Worm (Caenorhabditis elegans) whole organism, L4 larva: ENCODE measurements around the gene mcm-5.
A peak's percentile ranks its signal among the peaks of the same experiment; 100 is the strongest.

ENCODE experiments used
- D1046.2 ChIP-seq: fragments of 200-800 bp; sonication (Bioruptor generic); IDR thresholded peaks from 2 replicates; pipeline ENCODE4 v1.3.6; 2022; ENCODE audit warnings: missing genetic modification characterization, missing compliant biosample characterization
- F49E8.2 ChIP-seq: sonication (generic microtip); optimal IDR thresholded peaks from 2 replicates; lab custom pipeline; 2016; ENCODE audit warnings: missing compliant biosample characterization, mild to moderate bottlenecking, missing genetic modification characterization, borderline replicate concordance
- T20F7.1 ChIP-seq: fragments of 200-800 bp; sonication (Bioruptor generic); optimal IDR thresholded peaks from 2 replicates; lab custom pipeline; 2018; ENCODE audit warnings: mild to moderate bottlenecking, missing genetic modification characterization, missing compliant biosample characterization
- T26A8.4 ChIP-seq: fragments of 200-800 bp; sonication (Bioruptor generic); IDR thresholded peaks from 2 replicates; pipeline ENCODE4 v1.3.6; 2022; ENCODE audit warnings: missing genetic modification characterization, missing compliant biosample characterization
- Y48G9A.11 ChIP-seq: fragments of 200-800 bp; sonication (Bioruptor generic); IDR thresholded peaks from 2 replicates; pipeline ENCODE4 v1.3.6; 2022; ENCODE audit warnings: missing genetic modification reagents, missing genetic modification characterization, missing compliant biosample characterization
- Y5F2A.4 ChIP-seq: fragments of 200-800 bp; sonication (Bioruptor generic); optimal IDR thresholded peaks from 2 replicates; lab custom pipeline; 2018; ENCODE audit warnings: mild to moderate bottlenecking, missing genetic modification characterization, missing compliant biosample characterization
- ZK546.5 ChIP-seq, 2 experiments: sonication (generic microtip); optimal IDR thresholded peaks; 2 replicates each; lab custom pipeline; 2017; ENCODE audit warnings: missing biosample characterization in 2 of 2, missing genetic modification characterization in 2 of 2
- aha-1 ChIP-seq: fragments of 150-350 bp; peaks from one replicate; lab custom pipeline; 2014; ENCODE audit warnings: missing biosample characterization, missing genetic modification characterization
- ceh-20 ChIP-seq: fragments of 200-800 bp; sonication (Bioruptor generic); IDR thresholded peaks from 2 replicates; pipeline ENCODE4 v1.3.6; 2022; ENCODE audit warnings: missing genetic modification reagents, missing genetic modification characterization, missing compliant biosample characterization
- ceh-28 ChIP-seq: fragments of 150-350 bp; optimal IDR thresholded peaks from 2 replicates; lab custom pipeline; 2014; ENCODE audit warnings: missing biosample characterization, missing genetic modification reagents, missing genetic modification characterization
- ceh-44 ChIP-seq: fragments of 200-800 bp; sonication (Bioruptor generic); IDR thresholded peaks from 2 replicates; pipeline ENCODE4 v1.3.6; 2022; ENCODE audit warnings: missing genetic modification reagents, missing genetic modification characterization, missing compliant biosample characterization
- daf-12 ChIP-seq: fragments of 150-350 bp; optimal IDR thresholded peaks from 2 replicates; lab custom pipeline; 2014; ENCODE audit warnings: missing biosample characterization, missing genetic modification reagents, missing genetic modification characterization
- daf-16 ChIP-seq, 3 experiments: sonication (generic microtip); optimal IDR thresholded peaks; 2 replicates each; lab custom pipeline; 2016 to 2017; ENCODE audit warnings: missing genetic modification characterization in 3 of 3, missing genetic modification reagents in 3 of 3, mild to moderate bottlenecking in 2 of 3, missing compliant biosample characterization in 2 of 3, missing biosample characterization in 1 of 3, moderate library complexity in 1 of 3
- dmd-6 ChIP-seq: fragments of 200-800 bp; sonication (Bioruptor generic); IDR thresholded peaks from 2 replicates; pipeline ENCODE4 v1.3.6; 2022; ENCODE audit warnings: missing genetic modification reagents, missing genetic modification characterization, missing compliant biosample characterization
- dpl-1 ChIP-seq: fragments of 150-350 bp; optimal IDR thresholded peaks from 2 replicates; lab custom pipeline; 2014; ENCODE audit warnings: missing biosample characterization, missing genetic modification reagents, missing genetic modification characterization
- dve-1 ChIP-seq: sonication (generic microtip); optimal IDR thresholded peaks from 2 replicates; lab custom pipeline; 2017; ENCODE audit warnings: antibody characterized with exemption, mild to moderate bottlenecking, missing genetic modification characterization, missing compliant biosample characterization; ENCODE audit not compliant: insufficient read depth
- hif-1 ChIP-seq, 2 experiments: sonication (generic microtip); optimal IDR thresholded peaks; 2 replicates each; lab custom pipeline; 2016 to 2017; ENCODE audit warnings: missing compliant biosample characterization in 2 of 2, missing genetic modification characterization in 2 of 2, missing genetic modification reagents in 2 of 2, missing genotype in 2 of 2, mild to moderate bottlenecking in 1 of 2
- hlh-11 ChIP-seq: fragments of 200-800 bp; sonication (Bioruptor generic); optimal IDR thresholded peaks from 2 replicates; lab custom pipeline; 2018; ENCODE audit warnings: mild to moderate bottlenecking, missing genetic modification characterization, missing compliant biosample characterization
- hlh-30 ChIP-seq: sonication (generic microtip); optimal IDR thresholded peaks from 2 replicates; lab custom pipeline; 2017; ENCODE audit warnings: antibody characterized with exemption, mild to moderate bottlenecking, missing genetic modification characterization, missing compliant biosample characterization; ENCODE audit not compliant: insufficient read depth
- hmg-1.1 ChIP-seq: fragments of 200-800 bp; sonication (Bioruptor generic); IDR thresholded peaks from 2 replicates; pipeline ENCODE4 v1.3.6; 2022; ENCODE audit warnings: missing genetic modification reagents, missing genetic modification characterization, missing compliant biosample characterization
- lin-13 ChIP-seq: fragments of 150-350 bp; optimal IDR thresholded peaks from 2 replicates; lab custom pipeline; 2014; ENCODE audit warnings: missing biosample characterization, missing genetic modification reagents, missing genetic modification characterization
- lin-38 ChIP-seq: fragments of 200-800 bp; sonication (Bioruptor generic); IDR thresholded peaks from 2 replicates; pipeline ENCODE4 v1.3.6; 2022; ENCODE audit warnings: missing genetic modification reagents, missing genetic modification characterization, missing compliant biosample characterization
- lsy-2 ChIP-seq, 2 experiments: fragments of 150-350 bp in 1 of 2; sonication (generic microtip) in 1 of 2; optimal IDR thresholded peaks; 2 replicates each; lab custom pipeline; 2014 to 2017; ENCODE audit warnings: missing biosample characterization in 2 of 2, missing genetic modification characterization in 2 of 2
- madf-9 ChIP-seq: fragments of 200-800 bp; sonication (Bioruptor generic); conservative IDR thresholded peaks from 2 replicates; pipeline ENCODE4 v1.3.6; 2022; ENCODE audit warnings: missing genetic modification reagents, missing genetic modification characterization, missing compliant biosample characterization
- mep-1 ChIP-seq: fragments of 150-350 bp; sonication (generic microtip); optimal IDR thresholded peaks from 3 replicates; lab custom pipeline; 2014; ENCODE audit warnings: missing biosample characterization, missing genetic modification characterization
- mxl-2 ChIP-seq: fragments of 200-800 bp; sonication (Bioruptor generic); conservative IDR thresholded peaks from 2 replicates; pipeline ENCODE4 v1.3.6; 2022; ENCODE audit warnings: missing genetic modification reagents, missing genetic modification characterization, missing compliant biosample characterization
- mxl-3 ChIP-seq: fragments of 200-800 bp; sonication (Bioruptor generic); optimal IDR thresholded peaks from 2 replicates; lab custom pipeline; 2018; ENCODE audit warnings: mild to moderate bottlenecking, missing genetic modification characterization, missing compliant biosample characterization
- nhr-11 ChIP-seq: fragments of 150-350 bp; optimal IDR thresholded peaks from 2 replicates; lab custom pipeline; 2014; ENCODE audit warnings: missing biosample characterization, missing genetic modification characterization
- nhr-237 ChIP-seq: sonication (generic microtip); optimal IDR thresholded peaks from 2 replicates; lab custom pipeline; 2017; ENCODE audit warnings: missing biosample characterization, missing genetic modification characterization
- nhr-28 ChIP-seq: fragments of 150-350 bp; optimal IDR thresholded peaks from 2 replicates; lab custom pipeline; 2014; ENCODE audit warnings: missing biosample characterization, missing genetic modification characterization
- nhr-48 ChIP-seq: sonication (generic microtip); optimal IDR thresholded peaks from 2 replicates; lab custom pipeline; 2016; ENCODE audit warnings: mild to moderate bottlenecking, missing genetic modification characterization, missing compliant biosample characterization
- nhr-77 ChIP-seq: fragments of 150-350 bp; optimal IDR thresholded peaks from 2 replicates; lab custom pipeline; 2014; ENCODE audit warnings: missing biosample characterization, missing genetic modification characterization
- pqm-1 ChIP-seq: sonication (generic microtip); optimal IDR thresholded peaks from 2 replicates; lab custom pipeline; 2017; ENCODE audit warnings: missing biosample characterization, missing genetic modification characterization
- rbr-2 ChIP-seq: sonication (generic microtip); optimal IDR thresholded peaks from 2 replicates; lab custom pipeline; 2016; ENCODE audit warnings: missing genotype, missing genetic modification characterization, missing compliant biosample characterization
- snpc-4 ChIP-seq: fragments of 150-350 bp; optimal IDR thresholded peaks from 2 replicates; lab custom pipeline; 2014; ENCODE audit warnings: missing biosample characterization, missing genetic modification characterization
- unc-62 ChIP-seq, 3 experiments: fragments of 150-350 bp in 1 of 3; sonication (generic microtip); optimal IDR thresholded peaks in 2 of 3; peaks in 1 of 3; 1 replicate in 1 of 3; 2 replicates in 2 of 3; lab custom pipeline; 2014 to 2017; ENCODE audit warnings: missing biosample characterization in 3 of 3, missing genetic modification characterization in 3 of 3, missing genetic modification reagents in 3 of 3, missing genotype in 1 of 3
- vab-7 ChIP-seq: fragments of 200-800 bp; sonication (Bioruptor generic); IDR thresholded peaks from 2 replicates; pipeline ENCODE4 v1.3.6; 2022; ENCODE audit warnings: missing genetic modification reagents, missing genetic modification characterization, missing compliant biosample characterization
- zip-2 ChIP-seq: fragments of 150-350 bp; optimal IDR thresholded peaks from 2 replicates; lab custom pipeline; 2014; ENCODE audit warnings: missing biosample characterization, missing genetic modification characterization

The mcm-5 gene

ce11 chrIII:4320113-4320512, 29.0 kb upstream of the mcm-5 start, which contains the start of gene H38K22.6:
H38K22.6 (plus strand) TSS chrIII:4320413.
- TF ChIP-seq daf-12, result no peak
- TF ChIP-seq snpc-4 (tag; lab: Kevin White, UChicago), result no peak
- no peak for TF ChIP-seq ZK546.5 (tag; optimal IDR thresholded peaks at IDR 0.05; lab: Kevin White, UChicago)
- TF ChIP-seq vab-7 (GFP tag; lab: Robert Waterston, UW), result no peak
- TF ChIP-seq nhr-48 (tag; lab: Kevin White, UChicago), result no peak
- no peak for TF ChIP-seq hmg-1.1 (GFP tag; lab: Robert Waterston, UW)
- no peak for TF ChIP-seq hlh-11
- TF ChIP-seq ceh-44, result no peak
- TF ChIP-seq hlh-30 (tag; lab: Kevin White, UChicago), result no peak
- no peak for TF ChIP-seq zip-2
- TF ChIP-seq, all 104 proteins: peak for 0

- TF ChIP-seq nhr-28 (tag; lab: Kevin White, UChicago) (peak; percentile 12), ceh-44 (no peak), vab-7 (GFP tag; lab: Robert Waterston, UW) (no peak), dve-1 (tag; lab: Kevin White, UChicago) (peak; percentile 25), nhr-11 (tag; lab: Kevin White, UChicago) (peak; percentile 29), unc-62 (GFP tag; optimal IDR thresholded peaks at IDR 0.05 in 1 of 2; lab: Kevin White, UChicago) (peak in 1 of 2 experiments; percentile 83), unc-62 (tag; optimal IDR thresholded peaks at IDR 0.05; lab: Kevin White, UChicago) (no peak), F49E8.2 (tag; lab: Kevin White, UChicago) (no peak), daf-16 (GFP tag; optimal IDR thresholded peaks at IDR 0.05; lab: Kevin White, UChicago) (peak in 1 of 2 experiments; percentile 5), daf-16 (tag; optimal IDR thresholded peaks at IDR 0.05; lab: Kevin White, UChicago) (no peak), lsy-2 (tag; optimal IDR thresholded peaks at IDR 0.05; lab: Kevin White, UChicago) (peak in 1 of 2 experiments; percentile 25), ceh-20 (GFP tag; lab: Robert Waterston, UW) (0 out of 2 replicates have a peak, but pooled peaks have one; percentile 25), mxl-3 (GFP tag; lab: Kevin White, UChicago) (no peak), lin-38 (GFP tag; lab: Robert Waterston, UW) (no peak), hlh-11 (peak; percentile 27), T26A8.4 (GFP tag; lab: Robert Waterston, UW) (0 out of 2 replicates have a peak, but pooled peaks have one; percentile 40), dpl-1 (GFP tag; lab: Kevin White, UChicago) (peak; percentile 14)
These were observed 26.1 kb upstream of the mcm-5 start, which contains the start of gene tag-131 for ce11 chrIII:4317065-4317752. tag-131 (plus strand) TSS chrIII:4317702.

ce11 chrIII:4314502-4314901, 23.4 kb upstream of the mcm-5 start:
- TF ChIP-seq Y48G9A.11 (GFP tag; lab: Robert Waterston, UW), result no peak
- TF ChIP-seq dve-1 (tag; lab: Kevin White, UChicago), result peak; percentile 22
- peak; percentile 80 for TF ChIP-seq pqm-1
- no peak for TF ChIP-seq D1046.2 (GFP tag; lab: Robert Waterston, UW)
- peak; percentile 2 for TF ChIP-seq T20F7.1
- TF ChIP-seq ceh-28, result peak; percentile 41
- peak; percentile 22 for TF ChIP-seq nhr-28 (tag; lab: Kevin White, UChicago)
- TF ChIP-seq lsy-2 (tag; optimal IDR thresholded peaks at IDR 0.05; lab: Kevin White, UChicago), result no peak
- no peak for TF ChIP-seq T26A8.4 (GFP tag; lab: Robert Waterston, UW)
- TF ChIP-seq daf-16 (GFP tag; optimal IDR thresholded peaks at IDR 0.05; lab: Kevin White, UChicago), result no peak
- peak; percentile 36 for TF ChIP-seq daf-16 (tag; optimal IDR thresholded peaks at IDR 0.05; lab: Kevin White, UChicago)

- TF ChIP-seq Y5F2A.4 (no peak), madf-9 (GFP tag; lab: Robert Waterston, UW) (no peak), ceh-28 (peak; percentile 3), daf-16 (GFP tag; optimal IDR thresholded peaks at IDR 0.05; lab: Kevin White, UChicago) (no peak), daf-16 (tag; optimal IDR thresholded peaks at IDR 0.05; lab: Kevin White, UChicago) (peak; percentile 71), rbr-2 (peak; percentile 21), dve-1 (tag; lab: Kevin White, UChicago) (peak; percentile 92), daf-12 (no peak), nhr-28 (tag; lab: Kevin White, UChicago) (peak; percentile 69), mep-1 (peak; percentile 79), lin-13 (peak; percentile 40), dmd-6 (GFP tag; lab: Robert Waterston, UW) (peak; percentile 59; the same call in 1 of the 2 replicates), nhr-11 (tag; lab: Kevin White, UChicago) (peak; percentile 44), nhr-237 (tag; lab: Kevin White, UChicago) (no peak), hlh-30 (tag; lab: Kevin White, UChicago) (peak; percentile 94), mxl-2 (no peak), dpl-1 (GFP tag; lab: Kevin White, UChicago) (peak; percentile 75), nhr-77 (tag; lab: Kevin White, UChicago) (peak; percentile 44), aha-1 (tag; lab: Kevin White, UChicago) (peak; percentile 73), hif-1 (tag; optimal IDR thresholded peaks at IDR 0.05; lab: Kevin White, UChicago) (no peak)
These were observed 22.2 kb upstream of the mcm-5 start, which contains the start of the genes evl-14 and dcn-1 for ce11 chrIII:4313061-4313962. evl-14 (minus strand) TSS chrIII:4313128. dcn-1 (plus strand) TSS chrIII:4313912.
